Worm (Caenorhabditis elegans) whole organism, L3 larva: ENCODE results near the gene W10D9.1.

Source experiments
- ama-1 ChIP-seq: fragments of 150-350 bp; optimal IDR thresholded peaks from 2 replicates; lab custom pipeline; 2018
- ceh-9 ChIP-seq: sonication (generic microtip); optimal IDR thresholded peaks from 2 replicates; lab custom pipeline; 2018; ENCODE audit warnings: missing biosample characterization, missing genetic modification characterization
- fkh-2 ChIP-seq: fragments of 150-350 bp; optimal IDR thresholded peaks from 2 replicates; lab custom pipeline; 2014; ENCODE audit warnings: missing biosample characterization, missing genetic modification reagents, missing genetic modification characterization
- nhr-11 ChIP-seq: fragments of 150-350 bp; optimal IDR thresholded peaks from 2 replicates; lab custom pipeline; 2014; ENCODE audit warnings: missing biosample characterization, missing genetic modification characterization
- pha-4 ChIP-seq: fragments of 150-350 bp; optimal IDR thresholded peaks from 2 replicates; lab custom pipeline; 2014; ENCODE audit warnings: missing biosample characterization, missing genetic modification reagents, missing genetic modification characterization
- sea-2 ChIP-seq: fragments of 150-350 bp; sonication (generic microtip); optimal IDR thresholded peaks from 4 replicates; lab custom pipeline; 2014; ENCODE audit warnings: missing biosample characterization, missing genetic modification reagents, missing genetic modification characterization
- unc-62 ChIP-seq: fragments of 150-350 bp; sonication (generic microtip); optimal IDR thresholded peaks from 4 replicates; lab custom pipeline; 2014; ENCODE audit warnings: missing biosample characterization, missing genetic modification reagents, missing genetic modification characterization

- TF ChIP-seq ceh-9: no peak
- TF ChIP-seq unc-62 (GFP tag; lab: Kevin White, UChicago): no peak
- TF ChIP-seq sea-2 (GFP tag; lab: Kevin White, UChicago): no peak
- TF ChIP-seq ama-1 (lab: Kevin White, UChicago): no peak
- no peak for TF ChIP-seq fkh-2 (tag; lab: Kevin White, UChicago)
- TF ChIP-seq pha-4: no peak
- TF ChIP-seq nhr-11: no peak
Measured at ce11 chrII:457790-458189, 3.0 kb downstream of the W10D9.1 start, which contains the start of gene gvd-1.
